Fruit fly (Drosophila melanogaster): ENCODE data around the gene CG7183.

- no peak for TF ChIP-seq Pif1B (GFP tag; optimal IDR thresholded peaks at IDR 0.05)
- no peak for TF ChIP-seq rn (GFP tag; IDR thresholded peaks at IDR 0.05)
- TF ChIP-seq D1 (tag; optimal IDR thresholded peaks at IDR 0.05) = no peak
- no peak for TF ChIP-seq CG10348 (GFP tag; IDR thresholded peaks at IDR 0.05)
Observed at dm6 chr3R:18243000-18243399, 22.5 kb upstream of the CG7183 start.
